Fruit fly (Drosophila melanogaster) whole organism, embryonic: ENCODE data around the gene Npc2g.

Source experiments
- Asciz ChIP-seq: fragments of 200-800 bp; sonication (Bioruptor generic); optimal IDR thresholded peaks from 2 replicates; lab custom pipeline; 2017; ENCODE audit warnings: missing biosample characterization, mild to moderate bottlenecking, missing genetic modification characterization, missing genetic modification reagents
- CG1602 ChIP-seq: fragments of 200-800 bp; sonication (Bioruptor generic); optimal IDR thresholded peaks from 3 replicates; lab custom pipeline; 2016; ENCODE audit warnings: missing biosample characterization, missing genetic modification characterization
- CG7271 ChIP-seq: fragments of 200-800 bp; sonication (Bioruptor generic); optimal IDR thresholded peaks from 2 replicates; lab custom pipeline; 2018; ENCODE audit warnings: missing biosample characterization, mild to moderate bottlenecking, missing genetic modification characterization, moderate library complexity
- CG9215 ChIP-seq: fragments of 200-800 bp; sonication (Bioruptor generic); IDR thresholded peaks from 2 replicates; pipeline ENCODE4 v1.3.6; 2022; ENCODE audit warnings: missing biosample characterization, missing genetic modification characterization
- gsb-n ChIP-seq: fragments of 200-800 bp; sonication (Bioruptor generic); optimal IDR thresholded peaks from 3 replicates; lab custom pipeline; 2018; ENCODE audit warnings: missing biosample characterization, mild to moderate bottlenecking, missing genetic modification characterization
- prd ChIP-seq, 3 experiments: fragments of >200 bp in 2 of 3; fragments of 200-800 bp in 1 of 3; sonication (Bioruptor generic) in 1 of 3; optimal IDR thresholded peaks in 2 of 3; IDR thresholded peaks in 1 of 3; 2 replicates in 2 of 3; 3 replicates in 1 of 3; pipeline versions ENCODE4 v1.3.6 to Lab custom; 2017 to 2022; ENCODE audit warnings: missing biosample characterization in 1 of 3, missing genetic modification characterization in 1 of 3

DNA sequence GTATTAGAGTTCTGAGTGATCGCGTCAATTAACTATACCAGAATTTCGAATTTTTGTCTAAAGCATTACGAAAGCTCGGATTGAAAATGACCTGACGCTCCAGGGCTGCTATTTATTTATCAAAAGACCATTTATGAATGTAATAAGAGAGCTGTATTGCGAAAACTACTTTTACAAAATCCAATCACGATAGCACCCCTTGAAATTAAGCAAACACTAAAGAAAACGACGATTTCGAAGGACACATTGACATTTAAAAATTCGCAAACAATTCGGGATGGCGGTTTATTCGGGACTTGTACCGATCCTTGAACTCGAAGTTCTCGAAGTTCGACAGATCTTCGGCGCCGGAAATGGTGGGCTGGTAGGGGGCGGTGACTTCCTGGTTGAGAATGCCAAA, 49.7 kb downstream of the Npc2g start, which contains the start of gene CG12069:
- TF ChIP-seq Asciz (GFP tag; lab: Kevin White, UChicago) (no peak), CG9215 (no peak), CG1602 (GFP tag; lab: Kevin White, UChicago) (no peak), CG7271 (tag; lab: Kevin White, UChicago) (no peak), gsb-n (tag; lab: Kevin White, UChicago) (no peak), prd (optimal IDR thresholded peaks at IDR 0.05; lab: Kevin White, UChicago) (no peak), prd (GFP tag; IDR thresholded peaks at IDR 0.05; lab: Robert Waterston, UW) (no peak)
